Worm (Caenorhabditis elegans) whole organism, late embryonic: ENCODE data around the gene R09F10.1.
"Not testable (repeated sequence)": the region's sequence is repeated elsewhere in the genome, so short reads cannot be mapped to it uniquely, and the experiment has no call there.

Source experiments
- C38D4.7 ChIP-seq: fragments of 200-800 bp; sonication (Bioruptor generic); optimal IDR thresholded peaks from 2 replicates; lab custom pipeline; 2018; ENCODE audit warnings: mild to moderate bottlenecking, missing genetic modification characterization, moderate library complexity, missing compliant biosample characterization
- Y22D7AL.16 ChIP-seq: sonication (generic microtip); optimal IDR thresholded peaks from 2 replicates; lab custom pipeline; 2016; ENCODE audit warnings: missing genetic modification characterization, missing compliant biosample characterization
- ahr-1 ChIP-seq: sonication (generic microtip); optimal IDR thresholded peaks from 2 replicates; lab custom pipeline; 2016; ENCODE audit warnings: missing genetic modification characterization, missing compliant biosample characterization
- ama-1 ChIP-seq: fragments of 150-350 bp; optimal IDR thresholded peaks from 2 replicates; lab custom pipeline; 2014
- ceh-22 ChIP-seq: sonication (generic microtip); optimal IDR thresholded peaks from 2 replicates; lab custom pipeline; 2017; ENCODE audit warnings: missing biosample characterization, missing genetic modification characterization
- ceh-30 ChIP-seq: fragments of 150-350 bp; optimal IDR thresholded peaks from 2 replicates; lab custom pipeline; 2014; ENCODE audit warnings: missing biosample characterization, missing genetic modification characterization
- ceh-31 ChIP-seq: sonication (generic microtip); optimal IDR thresholded peaks from 2 replicates; lab custom pipeline; 2016; ENCODE audit warnings: missing genetic modification characterization, missing compliant biosample characterization
- ceh-45 ChIP-seq: fragments of 200-800 bp; sonication (Bioruptor generic); IDR thresholded peaks from 2 replicates; pipeline ENCODE4 v1.3.6; 2022; ENCODE audit warnings: missing genetic modification reagents, missing genetic modification characterization, missing compliant biosample characterization
- ceh-6 ChIP-seq: fragments of 200-800 bp; sonication (Bioruptor generic); optimal IDR thresholded peaks from 2 replicates; lab custom pipeline; 2018; ENCODE audit warnings: mild to moderate bottlenecking, missing genetic modification characterization, missing compliant biosample characterization
- ceh-9 ChIP-seq: sonication (generic microtip); optimal IDR thresholded peaks from 2 replicates; lab custom pipeline; 2016; ENCODE audit warnings: mild to moderate bottlenecking, missing genetic modification characterization, inconsistent platforms, missing compliant biosample characterization
- che-1 ChIP-seq: sonication (generic microtip); optimal IDR thresholded peaks from 2 replicates; lab custom pipeline; 2016; ENCODE audit warnings: mild to moderate bottlenecking, missing genetic modification characterization, missing compliant biosample characterization
- dve-1 ChIP-seq: sonication (generic microtip); optimal IDR thresholded peaks from 2 replicates; lab custom pipeline; 2017; ENCODE audit warnings: antibody characterized with exemption, mild to moderate bottlenecking, missing genetic modification characterization, missing compliant biosample characterization
- elt-4 ChIP-seq: sonication (generic microtip); optimal IDR thresholded peaks from 2 replicates; lab custom pipeline; 2016; ENCODE audit warnings: missing genetic modification characterization, missing compliant biosample characterization
- eyg-1 ChIP-seq: sonication (generic microtip); optimal IDR thresholded peaks from 2 replicates; lab custom pipeline; 2016; ENCODE audit warnings: missing genotype, missing genetic modification characterization, missing compliant biosample characterization
- fkh-10 ChIP-seq: fragments of 150-350 bp; optimal IDR thresholded peaks from 2 replicates; lab custom pipeline; 2014; ENCODE audit warnings: missing biosample characterization, missing genetic modification reagents, missing genetic modification characterization
- fkh-6 ChIP-seq: sonication (generic microtip); optimal IDR thresholded peaks from 2 replicates; lab custom pipeline; 2016; ENCODE audit warnings: missing genetic modification characterization, missing compliant biosample characterization
- hlh-15 ChIP-seq: sonication (generic microtip); optimal IDR thresholded peaks from 2 replicates; lab custom pipeline; 2016; ENCODE audit warnings: missing genetic modification characterization, missing compliant biosample characterization
- hlh-30 ChIP-seq: sonication (generic microtip); optimal IDR thresholded peaks from 2 replicates; lab custom pipeline; 2017; ENCODE audit warnings: antibody characterized with exemption, missing genetic modification characterization, missing compliant biosample characterization; ENCODE audit not compliant: insufficient read depth
- hlh-8 ChIP-seq: sonication (generic microtip); optimal IDR thresholded peaks from 2 replicates; lab custom pipeline; 2016; ENCODE audit warnings: missing genotype, missing genetic modification characterization, missing compliant biosample characterization
- mec-3 ChIP-seq: sonication (generic microtip); optimal IDR thresholded peaks from 2 replicates; lab custom pipeline; 2016; ENCODE audit warnings: borderline replicate concordance, missing genetic modification characterization, missing compliant biosample characterization
- nfya-1 ChIP-seq: sonication (generic microtip); optimal IDR thresholded peaks from 2 replicates; lab custom pipeline; 2017; ENCODE audit warnings: missing genetic modification characterization, mild to moderate bottlenecking, missing compliant biosample characterization, antibody characterized with exemption, moderate library complexity
- pha-2 ChIP-seq: sonication (generic microtip); optimal IDR thresholded peaks from 2 replicates; lab custom pipeline; 2017; ENCODE audit warnings: mild to moderate bottlenecking, missing genetic modification characterization, missing compliant biosample characterization
- pros-1 ChIP-seq: fragments of 150-350 bp; optimal IDR thresholded peaks from 2 replicates; lab custom pipeline; 2014; ENCODE audit warnings: missing biosample characterization, missing genetic modification reagents, missing genetic modification characterization
- sdc-2 ChIP-seq: sonication (generic microtip); optimal IDR thresholded peaks from 2 replicates; lab custom pipeline; 2016; ENCODE audit warnings: missing genotype, missing genetic modification characterization, missing compliant biosample characterization
- sox-2 ChIP-seq: fragments of 200-800 bp; sonication (Bioruptor generic); IDR thresholded peaks from 2 replicates; pipeline ENCODE4 v1.3.6; 2022; ENCODE audit warnings: missing genetic modification reagents, missing genetic modification characterization, missing compliant biosample characterization
- sox-4 ChIP-seq: sonication (generic microtip); optimal IDR thresholded peaks from 2 replicates; lab custom pipeline; 2017; ENCODE audit warnings: mild to moderate bottlenecking, missing genetic modification characterization, inconsistent platforms, missing compliant biosample characterization
- tbx-7 ChIP-seq: sonication (generic microtip); optimal IDR thresholded peaks from 2 replicates; lab custom pipeline; 2016; ENCODE audit warnings: missing genotype, missing genetic modification characterization, missing compliant biosample characterization
- unc-3 ChIP-seq, 2 experiments: fragments of 200-800 bp in 1 of 2; sonication (Bioruptor generic) in 1 of 2; sonication (generic microtip) in 1 of 2; conservative IDR thresholded peaks in 1 of 2; optimal IDR thresholded peaks in 1 of 2; 2 replicates each; pipeline versions ENCODE4 v1.3.6 to Lab custom; 2016 to 2022; ENCODE audit warnings: missing compliant biosample characterization in 2 of 2, missing genetic modification characterization in 2 of 2, missing genetic modification reagents in 1 of 2
- unc-55 ChIP-seq: sonication (generic microtip); optimal IDR thresholded peaks from 2 replicates; lab custom pipeline; 2017; ENCODE audit warnings: missing biosample characterization, missing genetic modification reagents, missing genetic modification characterization
- unc-86 ChIP-seq: sonication (generic microtip); optimal IDR thresholded peaks from 2 replicates; lab custom pipeline; 2016; ENCODE audit warnings: missing genetic modification characterization, missing compliant biosample characterization
- zip-5 ChIP-seq: sonication (generic microtip); optimal IDR thresholded peaks from 2 replicates; lab custom pipeline; 2016; ENCODE audit warnings: missing genetic modification characterization, missing compliant biosample characterization

R09F10.1 gene

DNA sequence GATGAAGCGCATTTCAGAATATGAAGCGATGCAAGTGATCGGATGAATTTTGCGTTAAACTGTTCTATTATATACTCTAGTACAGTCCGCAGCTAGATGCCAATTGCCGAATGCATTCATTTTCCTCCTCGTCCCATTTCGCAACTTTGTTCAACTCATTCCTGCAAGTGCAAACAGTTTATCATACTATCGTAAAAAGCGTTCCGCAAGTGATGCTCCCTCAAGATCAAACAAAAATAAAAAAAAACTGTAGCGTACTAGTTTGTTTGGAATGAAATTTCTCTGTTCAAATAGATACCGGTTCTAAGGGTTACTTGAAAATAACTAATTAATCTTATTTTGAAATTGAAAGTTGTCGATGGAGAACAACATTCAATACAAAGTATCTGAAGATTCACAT is 2.5 kb upstream of the R09F10.1 start, which contains the start of gene pqn-57:
TSS of gene pqn-57 (minus strand) at position 101 of the 400 bp plus-strand sequence.
- TF ChIP-seq ceh-9 (tag; lab: Kevin White, UChicago) (no peak), mec-3 (no peak), che-1 (tag; lab: Kevin White, UChicago) (no peak), unc-3 (GFP tag; conservative IDR thresholded peaks at IDR 0.05; lab: Robert Waterston, UW) (no peak), unc-3 (tag; optimal IDR thresholded peaks at IDR 0.05; lab: Kevin White, UChicago) (no peak), unc-86 (tag; lab: Kevin White, UChicago) (no peak), unc-55 (GFP tag; lab: Kevin White, UChicago) (no peak), elt-4 (tag; lab: Kevin White, UChicago) (no peak), hlh-15 (tag; lab: Kevin White, UChicago) (no peak), zip-5 (tag; lab: Kevin White, UChicago) (no peak), pros-1 (no peak), sdc-2 (tag; lab: Kevin White, UChicago) (no peak), ama-1 (lab: Kevin White, UChicago) (no peak), hlh-8 (tag; lab: Kevin White, UChicago) (no peak), nfya-1 (no peak), eyg-1 (tag; lab: Kevin White, UChicago) (no peak), fkh-6 (tag; lab: Kevin White, UChicago) (no peak), Y22D7AL.16 (tag; lab: Kevin White, UChicago) (no peak), pha-2 (no peak)

DNA sequence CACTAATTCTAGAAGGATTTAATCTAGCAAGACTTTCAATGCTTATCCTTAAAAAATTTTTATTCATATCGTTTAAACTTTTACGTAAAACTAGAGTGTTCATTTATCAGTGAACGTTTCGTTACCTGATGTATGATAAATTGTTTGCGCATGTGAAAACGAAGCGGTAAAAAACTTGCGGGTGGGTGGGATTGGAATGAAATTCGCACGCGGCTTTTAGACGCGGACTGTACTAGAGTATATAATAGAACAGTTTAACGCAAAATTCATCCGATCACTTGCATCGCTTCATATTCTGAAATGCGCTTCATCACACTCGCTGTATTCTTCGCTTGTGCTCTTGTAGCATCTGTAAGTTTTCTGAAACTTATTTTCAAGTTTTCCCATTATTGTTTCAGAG is 1.6 kb upstream of the R09F10.1 start, which contains the start of gene abu-9:
TSS of gene abu-9 (plus strand) at position 301 of the 400 bp plus-strand sequence.
- TF ChIP-seq sdc-2 (tag; lab: Kevin White, UChicago); hlh-15 (tag; lab: Kevin White, UChicago); ceh-6 (GFP tag; lab: Kevin White, UChicago): not testable (repeated sequence)
- TF ChIP-seq, all 69 proteins: peak for 0; not testable (repeated sequence) for 69

DNA sequence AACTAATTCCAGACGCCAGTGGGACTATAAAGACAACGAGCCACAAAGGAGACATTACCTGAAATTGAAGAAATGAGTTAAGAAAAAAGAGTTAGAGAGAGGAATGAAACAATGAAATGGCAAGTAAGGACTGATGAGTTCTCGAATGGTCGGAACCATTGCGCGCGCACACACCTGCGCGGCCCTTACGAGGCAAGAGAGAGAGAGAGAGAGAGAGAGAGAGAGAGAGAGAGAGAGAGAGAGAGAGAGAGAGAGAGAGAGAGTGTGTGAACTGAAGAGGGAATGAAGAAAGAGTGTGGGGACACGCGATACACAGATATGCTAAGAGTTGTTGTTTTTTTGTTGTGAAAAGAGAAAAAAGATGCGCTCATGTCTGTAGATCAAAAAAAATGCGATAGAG is 3.0 kb downstream of the R09F10.1 start, which contains the start of gene R09F10.8:
TSS of gene R09F10.8 (minus strand) at position 58 of the 400 bp plus-strand sequence.
- TF ChIP-seq ama-1 (lab: Kevin White, UChicago), result no peak

DNA sequence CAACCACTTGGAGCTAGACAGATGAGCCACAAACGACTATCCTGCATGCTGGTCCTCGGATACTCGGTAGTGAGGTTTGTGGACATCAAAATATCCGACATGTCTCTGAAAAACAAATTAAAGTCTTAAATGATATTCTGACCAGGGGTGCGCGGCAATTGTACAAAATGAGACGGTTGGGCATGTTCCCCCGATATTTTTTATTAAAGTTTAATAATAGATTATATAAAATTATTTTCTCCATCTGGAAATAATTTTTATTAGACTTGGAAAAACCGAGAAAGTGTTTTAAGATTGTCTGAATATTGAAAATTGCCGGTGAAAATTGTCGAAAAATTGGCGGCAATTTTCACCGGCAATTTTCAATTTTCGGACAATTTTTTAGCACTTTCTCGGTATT is 4.4 kb downstream of the R09F10.1 start, which contains the start of gene F55E10.4:
TSS of gene F55E10.4 (minus strand) at position 101 of the 400 bp plus-strand sequence.
- TF ChIP-seq ama-1 (lab: Kevin White, UChicago) (no peak), fkh-10 (no peak), ceh-22 (tag; lab: Kevin White, UChicago) (no peak), ceh-30 (tag; lab: Kevin White, UChicago) (no peak), ceh-31 (no peak), hlh-30 (tag; lab: Kevin White, UChicago) (no peak), ceh-45 (GFP tag; lab: Robert Waterston, UW) (no peak), tbx-7 (no peak), elt-4 (tag; lab: Kevin White, UChicago) (no peak)

DNA sequence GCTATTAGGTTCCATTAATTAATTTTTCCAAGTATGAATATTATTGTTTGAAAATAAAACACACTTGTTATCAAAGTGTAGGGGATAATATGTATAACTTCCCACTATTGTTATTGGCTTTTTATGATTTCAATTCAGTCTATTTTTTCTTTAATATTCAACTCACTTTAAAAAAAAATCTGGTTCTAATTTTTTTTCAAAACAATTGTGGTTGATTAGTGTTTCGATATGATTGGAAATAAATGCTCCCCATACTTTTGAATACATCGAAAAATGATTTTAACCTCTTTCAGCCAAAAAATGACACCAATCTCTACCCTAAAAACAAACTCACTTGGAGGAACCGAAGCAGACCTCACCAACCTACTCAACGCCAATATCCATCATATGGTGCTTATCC is 17.0 kb downstream of the R09F10.1 start, which contains the start of gene F55E10.2:
TSS of gene F55E10.2 (plus strand) at position 301 of the 400 bp plus-strand sequence.
- TF ChIP-seq ahr-1 (tag; lab: Kevin White, UChicago) (no peak), ceh-9 (tag; lab: Kevin White, UChicago) (no peak), sox-2 (GFP tag; lab: Robert Waterston, UW) (no peak), ama-1 (lab: Kevin White, UChicago) (no peak), dve-1 (tag; lab: Kevin White, UChicago) (no peak), nfya-1 (no peak), ceh-30 (tag; lab: Kevin White, UChicago) (no peak), Y22D7AL.16 (tag; lab: Kevin White, UChicago) (no peak), sox-4 (tag; lab: Kevin White, UChicago) (no peak), C38D4.7 (GFP tag; lab: Kevin White, UChicago) (no peak), unc-86 (tag; lab: Kevin White, UChicago) (no peak)
